Worm (Caenorhabditis elegans) whole organism, dauer: ENCODE measurements around the gene set-5.

Source experiments
- unc-62 ChIP-seq: sonication (generic microtip); optimal IDR thresholded peaks from 2 replicates; lab custom pipeline; 2017; ENCODE audit warnings: missing biosample characterization, missing genetic modification reagents, missing genetic modification characterization

The set-5 gene

DNA sequence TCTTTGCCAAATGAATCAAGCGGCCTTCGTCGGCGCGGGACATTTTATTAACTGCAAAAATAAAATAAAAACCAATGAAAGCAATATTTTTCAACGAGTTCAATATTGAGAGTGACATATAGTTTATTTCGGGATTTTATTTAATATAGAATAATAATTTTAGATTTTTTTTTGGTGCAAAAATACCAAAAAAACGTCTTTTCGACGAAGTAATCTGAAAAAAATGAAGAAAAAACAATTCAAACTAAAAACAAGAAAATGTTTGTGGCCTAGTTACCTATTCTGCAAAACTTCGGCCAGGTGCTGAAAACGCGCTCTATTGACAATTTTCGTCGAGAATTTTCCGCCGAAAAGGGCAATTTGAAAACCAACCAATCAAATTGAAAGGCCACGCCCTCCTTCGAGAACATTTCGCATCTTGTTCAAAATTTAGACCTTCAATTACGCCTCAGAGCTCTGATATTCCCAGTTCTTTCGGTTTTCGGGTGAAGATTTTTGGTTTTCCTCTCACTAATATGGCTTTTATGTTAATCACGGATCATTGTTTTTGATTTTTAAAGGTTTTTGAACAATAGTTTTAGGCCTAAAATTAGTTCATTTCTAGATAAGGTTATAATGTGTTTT is 13.2 kb upstream of the set-5 start, which contains the start of gene C47E8.4:
Gene C47E8.4, minus strand, starts transcription at position 51 of the 624 bp plus-strand sequence.
- TF ChIP-seq unc-62, result no peak

DNA sequence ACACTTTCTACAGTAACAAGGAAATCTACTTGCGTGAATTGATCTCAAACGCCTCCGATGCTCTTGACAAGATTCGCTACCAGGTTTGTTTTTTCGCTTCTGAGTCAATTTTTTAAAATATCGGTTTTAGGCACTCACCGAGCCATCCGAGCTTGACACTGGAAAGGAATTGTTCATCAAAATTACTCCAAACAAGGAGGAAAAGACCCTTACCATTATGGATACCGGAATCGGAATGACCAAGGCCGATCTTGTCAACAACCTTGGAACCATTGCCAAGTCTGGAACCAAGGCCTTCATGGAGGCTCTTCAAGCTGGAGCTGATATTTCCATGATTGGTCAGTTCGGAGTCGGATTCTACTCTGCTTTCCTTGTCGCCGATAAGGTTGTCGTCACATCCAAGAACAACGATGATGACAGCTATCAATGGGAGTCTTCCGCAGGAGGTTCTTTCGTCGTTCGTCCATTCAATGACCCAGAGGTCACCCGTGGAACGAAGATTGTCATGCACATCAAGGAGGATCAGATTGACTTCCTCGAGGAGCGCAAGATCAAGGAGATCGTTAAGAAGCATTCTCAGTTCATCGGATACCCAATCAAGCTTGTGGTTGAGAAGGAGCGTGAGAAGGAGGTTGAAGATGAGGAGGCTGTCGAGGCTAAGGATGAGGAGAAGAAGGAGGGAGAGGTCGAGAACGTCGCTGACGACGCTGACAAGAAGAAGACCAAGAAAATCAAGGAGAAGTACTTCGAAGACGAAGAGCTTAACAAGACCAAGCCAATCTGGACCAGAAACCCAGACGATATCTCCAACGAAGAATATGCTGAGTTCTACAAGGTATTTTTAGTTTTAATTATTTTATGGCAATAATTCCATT is 12.3 kb upstream of the set-5 start:
- TF ChIP-seq unc-62, result no peak

DNA sequence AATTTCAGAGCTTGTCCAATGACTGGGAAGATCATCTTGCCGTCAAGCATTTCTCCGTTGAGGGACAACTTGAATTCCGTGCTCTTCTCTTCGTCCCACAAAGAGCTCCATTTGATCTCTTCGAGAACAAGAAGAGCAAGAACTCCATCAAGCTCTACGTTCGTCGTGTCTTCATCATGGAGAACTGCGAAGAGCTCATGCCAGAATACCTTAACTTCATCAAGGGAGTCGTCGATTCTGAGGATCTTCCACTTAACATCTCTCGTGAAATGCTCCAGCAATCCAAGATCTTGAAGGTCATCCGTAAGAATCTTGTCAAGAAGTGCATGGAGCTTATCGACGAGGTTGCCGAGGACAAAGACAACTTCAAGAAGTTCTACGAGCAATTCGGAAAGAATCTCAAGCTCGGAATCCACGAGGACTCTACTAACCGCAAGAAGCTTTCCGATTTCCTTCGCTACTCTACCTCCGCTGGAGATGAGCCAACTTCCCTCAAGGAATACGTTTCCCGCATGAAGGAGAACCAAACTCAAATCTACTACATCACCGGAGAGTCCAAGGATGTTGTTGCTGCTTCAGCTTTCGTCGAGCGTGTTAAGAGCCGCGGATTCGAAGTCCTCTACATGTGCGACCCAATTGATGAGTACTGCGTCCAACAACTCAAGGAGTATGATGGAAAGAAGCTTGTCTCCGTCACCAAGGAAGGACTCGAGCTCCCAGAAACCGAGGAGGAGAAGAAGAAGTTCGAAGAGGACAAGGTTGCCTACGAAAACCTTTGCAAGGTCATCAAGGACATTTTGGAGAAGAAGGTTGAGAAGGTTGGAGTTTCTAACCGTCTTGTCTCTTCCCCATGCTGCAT is 11.4 kb upstream of the set-5 start:
- TF ChIP-seq unc-62, result no peak

DNA sequence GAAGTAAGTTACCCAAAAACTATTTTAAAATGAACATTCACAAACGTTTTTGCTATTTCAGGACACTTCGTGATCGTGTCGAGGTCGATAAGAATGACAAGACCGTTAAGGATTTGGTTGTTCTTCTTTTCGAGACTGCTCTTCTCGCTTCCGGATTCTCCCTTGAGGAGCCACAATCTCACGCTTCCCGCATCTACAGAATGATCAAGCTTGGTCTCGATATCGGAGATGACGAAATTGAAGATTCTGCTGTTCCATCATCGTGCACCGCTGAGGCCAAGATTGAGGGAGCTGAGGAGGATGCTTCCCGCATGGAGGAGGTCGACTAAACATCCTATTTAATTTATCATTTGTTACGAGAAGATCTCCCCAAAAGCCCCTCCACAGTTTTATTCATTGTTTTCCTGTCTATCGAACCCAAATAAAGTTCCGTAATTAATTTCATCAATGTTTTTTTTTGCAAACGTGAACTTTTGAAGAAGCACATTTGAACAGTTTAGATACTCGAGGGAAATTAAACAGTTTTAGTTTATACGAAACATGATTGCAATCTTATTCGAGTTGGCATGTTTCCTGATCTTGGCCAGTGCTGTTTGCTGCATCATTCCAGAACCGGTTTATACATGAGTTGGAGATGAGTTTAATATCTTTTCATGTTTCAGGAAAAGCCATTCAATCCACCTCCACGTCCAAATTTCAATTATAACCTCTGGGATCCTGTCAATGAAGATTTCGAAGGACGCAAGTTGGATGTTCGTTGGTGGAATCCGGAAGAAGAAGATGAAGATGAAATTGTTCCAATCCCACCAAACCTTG is 10.5 kb upstream of the set-5 start, which contains the start of gene C47E8.11:
Gene C47E8.11, plus strand, starts transcription at position 520 of the 816 bp plus-strand sequence.
- no peak for TF ChIP-seq unc-62

DNA sequence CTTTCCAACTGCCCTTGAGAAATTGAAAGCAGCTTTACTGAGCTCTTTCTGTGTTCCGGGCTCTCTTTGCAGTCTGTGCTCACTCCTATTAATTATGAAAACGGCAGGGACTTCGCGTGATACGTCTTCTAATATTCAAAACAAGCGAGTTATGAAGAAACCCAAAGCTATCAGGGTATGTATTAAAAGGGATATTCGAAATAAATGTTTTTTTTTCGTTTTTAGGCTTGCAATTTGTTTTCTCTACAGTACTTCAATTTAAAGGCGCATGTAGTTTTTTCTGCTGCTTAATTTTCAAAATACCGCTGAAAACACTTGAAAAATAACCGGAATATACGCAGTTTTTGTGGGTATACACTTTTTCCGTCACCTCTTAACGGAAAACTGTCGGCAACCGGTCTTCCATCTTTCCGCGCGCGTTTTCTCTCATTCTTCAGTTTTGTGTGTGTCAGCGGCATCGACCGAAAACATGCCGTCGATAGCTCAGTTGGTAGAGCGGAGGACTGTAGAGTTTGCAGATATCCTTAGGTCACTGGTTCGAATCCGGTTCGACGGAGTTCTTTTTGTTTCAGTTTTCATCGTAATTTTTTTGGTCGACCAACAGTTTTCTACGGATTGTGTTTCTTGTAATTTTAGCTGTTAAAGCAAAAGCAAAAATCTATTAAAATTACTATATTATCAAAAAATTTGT is 9.6 kb upstream of the set-5 start, which contains the start of gene gasr-8:
Gene gasr-8, plus strand, starts transcription at position 51 of the 691 bp plus-strand sequence.
- no peak for TF ChIP-seq unc-62

DNA sequence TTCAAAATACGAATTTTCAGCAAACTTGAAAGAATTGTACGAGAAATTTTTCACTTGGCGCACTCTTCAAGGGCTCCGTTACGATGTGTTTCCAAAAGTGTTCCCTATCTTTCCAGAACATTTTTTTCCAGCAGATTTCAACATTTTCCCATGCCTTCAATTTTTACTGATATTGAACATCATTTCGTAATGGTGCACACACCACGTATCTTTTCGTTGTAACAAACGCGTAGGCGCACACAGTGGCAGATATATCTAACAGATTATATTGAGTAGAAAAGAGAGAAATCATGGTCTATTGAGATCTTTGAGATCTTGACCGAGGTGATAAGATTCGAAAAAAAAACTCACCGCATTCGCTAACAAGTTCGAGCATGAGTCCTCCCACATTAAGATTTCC is 3.1 kb upstream of the set-5 start:
- no peak for TF ChIP-seq unc-62

DNA sequence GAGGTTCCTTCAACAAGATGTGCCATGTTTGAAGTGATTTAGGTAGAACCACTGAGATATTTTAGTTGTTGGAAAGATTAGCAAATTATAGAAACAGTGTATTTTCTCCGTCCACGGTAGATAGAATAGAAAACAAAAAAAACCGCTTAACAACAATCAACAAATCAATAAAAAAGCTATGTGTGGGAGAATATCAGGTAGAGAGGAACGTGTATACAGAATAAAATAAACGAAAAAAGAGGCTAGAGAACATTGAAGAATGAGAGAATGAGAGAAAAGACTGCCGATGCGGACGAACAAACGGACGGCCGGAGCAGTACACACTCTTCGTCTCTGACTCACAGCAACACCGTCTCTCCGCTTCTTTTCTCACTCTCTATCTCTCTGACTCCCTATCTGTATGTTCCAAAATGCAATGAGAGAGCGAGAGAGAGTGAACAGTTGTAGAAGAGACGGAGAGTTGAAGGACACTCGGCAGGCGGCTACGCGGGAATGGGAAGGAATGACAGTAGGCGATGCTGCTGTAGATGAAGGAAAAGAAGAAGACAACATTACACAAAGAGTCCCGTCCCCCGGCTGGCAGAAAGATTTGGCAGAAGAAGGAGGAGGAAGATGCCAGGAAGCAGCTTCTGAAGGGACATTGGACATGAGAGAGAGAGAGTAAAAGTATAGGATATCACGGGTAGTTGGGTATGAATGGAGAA is 2.0 kb upstream of the set-5 start, which contains the start of gene unc-112:
Gene unc-112, minus strand, starts transcription at position 51 of the 704 bp plus-strand sequence.
- no peak for TF ChIP-seq unc-62

DNA sequence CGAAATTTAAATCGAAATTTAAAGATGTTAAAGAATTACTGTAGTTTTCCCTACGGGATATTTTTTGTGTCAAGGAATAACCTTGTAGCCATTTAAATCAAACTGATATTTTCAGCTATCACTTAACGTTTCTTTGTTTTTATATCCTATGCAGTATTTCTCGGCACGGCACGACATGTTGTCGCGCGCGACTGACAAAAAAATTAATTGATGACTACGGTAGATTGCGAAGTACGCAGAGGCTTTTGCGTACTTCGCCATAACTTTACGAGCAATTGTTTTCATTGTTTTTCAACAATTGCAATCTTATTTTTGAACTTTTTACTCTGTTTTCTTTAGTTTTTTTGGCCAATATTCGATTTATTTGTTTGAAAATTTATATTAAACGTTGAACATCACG is 761 bp upstream of the set-5 start:
- TF ChIP-seq unc-62, result no peak

DNA sequence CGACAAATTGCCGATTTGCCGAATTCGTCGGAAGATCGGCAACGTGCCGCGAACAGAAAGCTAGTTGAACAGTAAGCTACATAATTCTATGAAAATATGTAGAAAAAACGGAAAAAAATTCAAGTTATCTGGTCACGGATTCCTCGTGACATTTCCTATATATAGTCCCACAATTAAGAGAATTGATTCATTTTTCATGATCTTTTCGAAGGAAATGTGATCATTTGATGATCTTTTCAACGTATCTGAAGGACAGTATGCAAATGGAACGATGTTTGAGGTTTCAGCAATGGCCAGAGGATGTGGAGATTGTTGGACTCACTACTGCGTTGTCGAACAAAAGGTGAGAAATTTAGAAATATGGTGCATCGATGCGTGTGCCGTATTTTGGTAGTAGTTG is 9.2 kb downstream of the set-5 start, which contains the start of gene R08A2.9:
Gene R08A2.9, plus strand, starts transcription at position 301 of the 400 bp plus-strand sequence.
- TF ChIP-seq unc-62, result no peak

DNA sequence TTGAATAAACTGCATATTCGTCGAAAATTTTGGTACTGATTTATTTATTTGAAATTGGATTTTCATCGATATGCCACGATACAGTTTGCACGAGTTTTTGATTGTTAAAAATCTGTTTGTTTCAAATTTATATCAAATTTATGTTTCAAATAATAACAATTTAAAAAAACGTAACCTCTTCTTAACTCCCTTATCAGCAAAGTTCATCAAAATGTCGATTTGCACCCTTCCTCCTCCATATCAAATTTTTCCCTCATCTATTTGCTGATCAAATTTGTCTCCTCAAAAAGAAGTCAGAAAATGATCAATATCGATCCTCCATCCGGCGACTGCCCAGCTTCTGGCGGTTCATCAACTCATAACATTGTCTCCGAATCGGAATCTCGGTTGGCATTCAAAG is 12.3 kb downstream of the set-5 start, which contains the start of gene ssp-33:
Gene ssp-33, plus strand, starts transcription at position 301 of the 400 bp plus-strand sequence.
- TF ChIP-seq unc-62, result no peak

DNA sequence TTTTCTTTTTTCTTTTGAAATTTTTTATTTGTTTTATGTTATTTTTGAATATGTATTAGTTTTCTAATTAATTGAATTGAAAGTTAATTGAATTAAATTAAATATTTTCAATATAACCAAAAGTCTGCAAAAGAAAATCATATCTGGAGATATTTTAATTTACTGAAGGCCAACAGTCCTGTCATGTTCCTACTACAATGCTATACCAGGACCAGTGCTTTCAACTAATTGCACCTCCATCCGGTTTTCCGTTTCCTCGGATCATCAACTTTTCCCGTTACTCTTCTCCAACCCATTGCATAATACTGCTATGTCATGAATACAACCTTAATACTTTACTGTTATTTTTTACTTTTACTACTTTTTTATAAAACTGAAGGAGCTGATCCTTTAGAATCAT is 13.6 kb downstream of the set-5 start, which contains the start of gene R08A2.5:
Gene R08A2.5, plus strand, starts transcription at position 301 of the 400 bp plus-strand sequence.
- no peak for TF ChIP-seq unc-62

DNA sequence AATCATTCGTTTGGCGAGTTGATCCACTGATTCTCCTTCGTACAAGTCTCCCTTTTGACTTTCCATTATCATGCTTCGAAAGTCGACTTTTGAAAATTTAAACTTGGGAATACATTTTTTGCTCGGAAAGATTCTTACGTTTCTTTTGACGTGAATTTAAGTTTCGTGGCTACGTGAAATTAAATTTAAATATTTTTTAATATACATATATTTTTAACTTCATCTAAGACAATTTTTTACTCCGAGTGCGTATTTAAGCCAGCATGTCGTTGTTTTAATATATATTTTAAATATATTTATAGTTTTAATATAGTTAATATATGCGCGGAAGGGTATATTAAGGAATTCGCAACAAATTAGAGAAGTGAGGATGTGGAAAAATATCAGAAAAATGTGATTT is 16.8 kb downstream of the set-5 start, which contains the start of gene R08A2.2:
Gene R08A2.2, minus strand, starts transcription at position 101 of the 400 bp plus-strand sequence.
- TF ChIP-seq unc-62, result no peak

DNA sequence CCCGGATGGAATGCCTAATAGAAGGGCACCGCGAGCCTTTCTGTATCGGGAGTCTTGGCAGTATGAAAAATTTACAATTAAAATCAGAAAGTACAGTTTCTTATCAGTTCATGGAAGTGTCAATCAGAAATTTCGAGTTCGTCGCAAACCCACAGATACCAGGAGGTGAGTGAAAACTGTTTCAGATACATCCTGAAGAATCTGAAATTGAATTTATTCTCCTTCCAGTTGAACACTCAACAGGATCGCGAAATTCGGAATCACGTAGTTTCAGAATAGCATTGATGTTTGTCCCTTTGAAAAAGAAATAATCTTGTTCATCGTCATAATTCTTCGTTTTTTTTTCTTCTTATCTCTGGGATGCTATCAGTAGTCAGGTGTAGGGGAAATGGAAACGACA is 17.3 kb downstream of the set-5 start, which contains the start of gene fbxa-147:
Gene fbxa-147, plus strand, starts transcription at position 386 of the 400 bp plus-strand sequence.
- no peak for TF ChIP-seq unc-62

DNA sequence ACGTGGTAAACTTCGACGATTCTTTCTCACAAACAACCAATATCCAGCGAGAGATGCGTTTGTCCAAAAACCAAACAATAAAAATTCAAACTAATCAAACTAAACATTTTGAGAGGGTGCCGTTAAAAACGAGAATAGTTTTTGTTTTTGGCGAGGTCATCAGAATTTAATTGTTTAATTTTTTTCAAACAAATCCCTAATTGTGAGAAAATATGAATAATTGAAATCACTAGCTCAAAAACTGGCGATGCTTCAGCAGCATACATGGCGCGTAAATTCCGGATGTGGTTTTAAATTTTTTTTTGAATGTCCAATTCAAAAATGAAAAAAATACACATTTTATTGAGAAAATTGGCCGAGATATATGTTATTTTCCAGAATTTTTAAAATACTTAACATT is 20.7 kb downstream of the set-5 start, which contains the start of gene R08A2.1:
Gene R08A2.1, minus strand, starts transcription at position 101 of the 400 bp plus-strand sequence.
- TF ChIP-seq unc-62, result no peak
